Worm (Caenorhabditis elegans): ENCODE results near the gene Y44A6D.5.

DNA sequence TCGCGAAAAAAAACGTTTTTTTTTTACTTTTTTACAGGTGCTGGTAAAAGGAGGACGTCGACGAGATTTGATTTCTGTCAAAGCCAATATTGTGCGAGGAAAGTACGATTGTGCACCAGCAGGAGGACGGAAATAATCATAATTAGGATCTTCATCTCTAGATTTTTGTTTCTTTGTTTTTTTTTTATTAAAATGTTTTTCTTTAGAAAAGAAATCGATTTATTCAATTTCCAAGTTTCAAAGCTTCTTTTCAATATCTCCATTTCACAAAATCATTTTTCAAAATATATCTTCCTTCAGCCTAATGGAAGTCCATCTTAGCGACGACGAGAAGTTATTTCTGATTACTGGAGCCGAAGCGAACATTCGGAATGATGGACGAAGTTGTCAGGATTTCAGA lies 35.8 kb upstream of the Y44A6D.5 start, which contains the start of gene exos-7:
- no peak for TF ChIP-seq tbx-2 (tag; optimal IDR thresholded peaks at IDR 0.05)
- no peak for TF ChIP-seq fkh-2 (tag; optimal IDR thresholded peaks at IDR 0.05)
- no peak for TF ChIP-seq lin-15B (tag; optimal IDR thresholded peaks at IDR 0.05)
- no peak for TF ChIP-seq lin-39 (tag; optimal IDR thresholded peaks at IDR 0.05)
- no peak for TF ChIP-seq ztf-4 (tag; optimal IDR thresholded peaks at IDR 0.05)
- TF ChIP-seq aly-2 (tag; optimal IDR thresholded peaks at IDR 0.05) = no peak
- TF ChIP-seq fkh-10 (GFP tag; optimal IDR thresholded peaks at IDR 0.05) = no peak
- TF ChIP-seq snpc-4 (tag; optimal IDR thresholded peaks at IDR 0.05) = no peak
- no peak for TF ChIP-seq unc-62 (GFP tag; optimal IDR thresholded peaks at IDR 0.05)
- no peak for TF ChIP-seq elt-3 (tag; optimal IDR thresholded peaks at IDR 0.05)
- TF ChIP-seq nhr-77 (tag; optimal IDR thresholded peaks at IDR 0.05) = no peak
